Fruit fly (Drosophila melanogaster) whole organism, embryonic: Measurements from ENCODE around the gene CG33631.
A peak's percentile ranks its signal among the peaks of the same experiment; 100 is the strongest.

Experiments used
- Atf6 ChIP-seq: fragments of 200-800 bp; sonication (Bioruptor generic); IDR thresholded peaks from 2 replicates; pipeline ENCODE4 v1.3.6; 2022; ENCODE audit warnings: missing biosample characterization, missing genetic modification characterization
- BEAF-32 ChIP-seq: fragments of 200-800 bp; sonication (Bioruptor generic); optimal IDR thresholded peaks from 3 replicates; lab custom pipeline; 2017; ENCODE audit warnings: missing biosample characterization, missing genetic modification characterization, mild to moderate bottlenecking, moderate library complexity, missing genetic modification reagents
- CG10366 ChIP-seq: fragments of 200-800 bp; sonication (Bioruptor generic); IDR thresholded peaks from 2 replicates; pipeline ENCODE4 v1.3.6; 2022; ENCODE audit warnings: missing biosample characterization, missing genetic modification characterization
- CG12071 ChIP-seq: fragments of 200-800 bp; sonication (Bioruptor generic); optimal IDR thresholded peaks from 3 replicates; lab custom pipeline; 2018; ENCODE audit warnings: missing biosample characterization, mild to moderate bottlenecking, missing genetic modification characterization
- CG13123 ChIP-seq: fragments of 200-800 bp; sonication (Bioruptor generic); optimal IDR thresholded peaks from 2 replicates; lab custom pipeline; 2016; ENCODE audit warnings: missing biosample characterization, missing genetic modification characterization
- CG13424 ChIP-seq: fragments of 200-800 bp; sonication (Bioruptor generic); optimal IDR thresholded peaks from 2 replicates; lab custom pipeline; 2019; ENCODE audit warnings: missing biosample characterization, mild to moderate bottlenecking, missing genetic modification characterization, moderate library complexity
- CG13894 ChIP-seq: fragments of 200-800 bp; sonication (Bioruptor generic); optimal IDR thresholded peaks from 3 replicates; lab custom pipeline; 2018; ENCODE audit warnings: missing biosample characterization, mild to moderate bottlenecking, missing genetic modification characterization, moderate library complexity
- CG15601 ChIP-seq: fragments of 200-800 bp; sonication (Bioruptor generic); optimal IDR thresholded peaks from 3 replicates; lab custom pipeline; 2019; ENCODE audit warnings: missing biosample characterization, mild to moderate bottlenecking, missing genetic modification characterization, moderate library complexity
- CG2120 ChIP-seq: fragments of 200-800 bp; sonication (Bioruptor generic); optimal IDR thresholded peaks from 3 replicates; lab custom pipeline; 2016; ENCODE audit warnings: missing biosample characterization, missing genetic modification characterization
- CG3065 ChIP-seq: fragments of 200-800 bp; sonication (Bioruptor generic); optimal IDR thresholded peaks from 2 replicates; lab custom pipeline; 2016; ENCODE audit warnings: missing biosample characterization, missing genetic modification characterization
- CG33213 ChIP-seq: fragments of 200-800 bp; sonication (Bioruptor generic); optimal IDR thresholded peaks from 3 replicates; lab custom pipeline; 2016; ENCODE audit warnings: missing biosample characterization, missing genetic modification characterization
- CG3995 ChIP-seq: fragments of 200-800 bp; sonication (Bioruptor generic); optimal IDR thresholded peaks from 3 replicates; lab custom pipeline; 2016; ENCODE audit warnings: missing biosample characterization, missing genetic modification characterization
- CG4820 ChIP-seq: fragments of 200-800 bp; sonication (Bioruptor generic); optimal IDR thresholded peaks from 3 replicates; lab custom pipeline; 2016; ENCODE audit warnings: missing biosample characterization, missing genetic modification characterization
- CG5180 ChIP-seq: fragments of 200-800 bp; sonication (Bioruptor generic); optimal IDR thresholded peaks from 3 replicates; lab custom pipeline; 2017; ENCODE audit warnings: missing biosample characterization, missing genetic modification characterization, mild to moderate bottlenecking, moderate library complexity, missing genetic modification reagents
- CG7271 ChIP-seq: fragments of 200-800 bp; sonication (Bioruptor generic); optimal IDR thresholded peaks from 2 replicates; lab custom pipeline; 2018; ENCODE audit warnings: missing biosample characterization, mild to moderate bottlenecking, missing genetic modification characterization, moderate library complexity
- CG7963 ChIP-seq: fragments of 200-800 bp; sonication (Bioruptor generic); IDR thresholded peaks from 3 replicates; pipeline ENCODE4 v1.3.6; 2022; ENCODE audit warnings: missing biosample characterization, missing genetic modification characterization; ENCODE audit not compliant: partially characterized antibody
- CG7987 ChIP-seq: fragments of 200-800 bp; sonication (Bioruptor generic); optimal IDR thresholded peaks from 2 replicates; lab custom pipeline; 2018; ENCODE audit warnings: missing biosample characterization, mild to moderate bottlenecking, missing genetic modification characterization, moderate library complexity
- CG9437 ChIP-seq: fragments of 200-800 bp; sonication (Bioruptor generic); optimal IDR thresholded peaks from 2 replicates; lab custom pipeline; 2018; ENCODE audit warnings: missing biosample characterization, mild to moderate bottlenecking, missing genetic modification characterization
- Dbx ChIP-seq: fragments of 200-800 bp; sonication (Bioruptor generic); IDR thresholded peaks from 3 replicates; pipeline ENCODE4 v1.3.6; 2022; ENCODE audit warnings: missing biosample characterization, missing genetic modification characterization
- Dip3 ChIP-seq: fragments of 200-800 bp; sonication (Bioruptor generic); optimal IDR thresholded peaks from 3 replicates; lab custom pipeline; 2016; ENCODE audit warnings: missing biosample characterization, missing genetic modification characterization
- Drgx ChIP-seq: fragments of 200-800 bp; sonication (Bioruptor generic); IDR thresholded peaks from 2 replicates; pipeline ENCODE4 v1.3.6; 2022; ENCODE audit warnings: missing biosample characterization, missing genetic modification characterization
- HLH54F ChIP-seq: fragments of 200-800 bp; sonication (Bioruptor generic); optimal IDR thresholded peaks from 3 replicates; lab custom pipeline; 2016; ENCODE audit warnings: missing biosample characterization, missing genetic modification characterization
- Ptx1 ChIP-seq: fragments of 200-800 bp; sonication (Bioruptor generic); IDR thresholded peaks from 2 replicates; pipeline ENCODE4 v1.3.6; 2022; ENCODE audit warnings: missing biosample characterization, missing genetic modification characterization
- Six4 ChIP-seq: fragments of 200-800 bp; sonication (Bioruptor generic); optimal IDR thresholded peaks from 2 replicates; lab custom pipeline; 2016; ENCODE audit warnings: missing biosample characterization, missing genetic modification characterization
- Stat92E ChIP-seq, 3 experiments: fragments of >200 bp in 2 of 3; fragments of 200-800 bp in 1 of 3; sonication (Bioruptor generic) in 1 of 3; optimal IDR thresholded peaks; 2 replicates each; lab custom pipeline; 2017 to 2019; ENCODE audit warnings: missing biosample characterization in 3 of 3, missing genetic modification characterization in 3 of 3, mild to moderate bottlenecking in 1 of 3, moderate library complexity in 1 of 3
- Tbp ChIP-seq: fragments of >200 bp; optimal IDR thresholded peaks from 2 replicates; lab custom pipeline; 2018; ENCODE audit warnings: missing biosample characterization, missing genetic modification characterization
- al ChIP-seq: fragments of 200-800 bp; sonication (Bioruptor generic); IDR thresholded peaks from 2 replicates; pipeline ENCODE4 v1.3.6; 2022; ENCODE audit warnings: missing biosample characterization, missing genetic modification characterization
- ase ChIP-seq: fragments of 200-800 bp; sonication (Bioruptor generic); IDR thresholded peaks from 3 replicates; pipeline ENCODE4 v1.3.6; 2022; ENCODE audit warnings: missing biosample characterization, missing genetic modification characterization
- bbx ChIP-seq: fragments of 200-800 bp; sonication (Bioruptor generic); IDR thresholded peaks from 2 replicates; pipeline ENCODE4 v1.3.6; 2022; ENCODE audit warnings: missing biosample characterization, missing genetic modification characterization; ENCODE audit not compliant: partially characterized antibody
- bsh ChIP-seq, 2 experiments: fragments of 200-800 bp; sonication (Bioruptor generic); optimal IDR thresholded peaks; 2 replicates each; lab custom pipeline; 2017 to 2018; ENCODE audit warnings: mild to moderate bottlenecking in 2 of 2, missing biosample characterization in 2 of 2, missing genetic modification characterization in 2 of 2, moderate library complexity in 1 of 2
- da ChIP-seq: fragments of 200-800 bp; sonication (Bioruptor generic); optimal IDR thresholded peaks from 2 replicates; lab custom pipeline; 2016; ENCODE audit warnings: missing biosample characterization, missing genetic modification characterization
- dmrt11E ChIP-seq: fragments of 200-800 bp; sonication (Bioruptor generic); optimal IDR thresholded peaks from 3 replicates; lab custom pipeline; 2018; ENCODE audit warnings: missing biosample characterization, mild to moderate bottlenecking, missing genetic modification characterization, moderate library complexity
- fd102C ChIP-seq: fragments of 200-800 bp; sonication (Bioruptor generic); optimal IDR thresholded peaks from 2 replicates; lab custom pipeline; 2018; ENCODE audit warnings: missing biosample characterization, mild to moderate bottlenecking, missing genetic modification characterization, moderate library complexity
- h ChIP-seq: fragments of >200 bp; optimal IDR thresholded peaks from 2 replicates; lab custom pipeline; 2017
- her ChIP-seq: fragments of 200-800 bp; sonication (Bioruptor generic); optimal IDR thresholded peaks from 2 replicates; lab custom pipeline; 2016; ENCODE audit warnings: missing biosample characterization, missing genetic modification characterization
- inv ChIP-seq: fragments of 200-800 bp; sonication (Bioruptor generic); IDR thresholded peaks from 2 replicates; pipeline ENCODE4 v1.3.6; 2022; ENCODE audit warnings: missing biosample characterization, missing genetic modification characterization; ENCODE audit not compliant: partially characterized antibody
- jing ChIP-seq: fragments of 200-800 bp; sonication (Bioruptor generic); optimal IDR thresholded peaks from 2 replicates; lab custom pipeline; 2018; ENCODE audit warnings: missing biosample characterization, mild to moderate bottlenecking, missing genetic modification characterization
- kah ChIP-seq: fragments of 200-800 bp; sonication (Bioruptor generic); optimal IDR thresholded peaks from 2 replicates; lab custom pipeline; 2018; ENCODE audit warnings: missing biosample characterization, mild to moderate bottlenecking, missing genetic modification characterization
- lab ChIP-seq: fragments of 200-800 bp; sonication (Bioruptor generic); optimal IDR thresholded peaks from 3 replicates; lab custom pipeline; 2017; ENCODE audit warnings: missing biosample characterization, missing genetic modification characterization, mild to moderate bottlenecking, moderate library complexity, missing genetic modification reagents
- nmo ChIP-seq: fragments of 200-800 bp; sonication (Bioruptor generic); optimal IDR thresholded peaks from 2 replicates; lab custom pipeline; 2018; ENCODE audit warnings: missing biosample characterization, mild to moderate bottlenecking, missing genetic modification characterization, moderate library complexity
- nom ChIP-seq: fragments of 200-800 bp; sonication (Bioruptor generic); optimal IDR thresholded peaks from 2 replicates; lab custom pipeline; 2017; ENCODE audit warnings: missing biosample characterization, missing genetic modification characterization, mild to moderate bottlenecking, moderate library complexity, missing genetic modification reagents
- pfk ChIP-seq: fragments of 200-800 bp; sonication (Bioruptor generic); optimal IDR thresholded peaks from 2 replicates; lab custom pipeline; 2018; ENCODE audit warnings: missing biosample characterization, mild to moderate bottlenecking, missing genetic modification characterization, moderate library complexity
- pita ChIP-seq: fragments of 200-800 bp; sonication (Bioruptor generic); optimal IDR thresholded peaks from 2 replicates; lab custom pipeline; 2017; ENCODE audit warnings: missing biosample characterization, mild to moderate bottlenecking, missing genetic modification characterization
- rib ChIP-seq: fragments of 200-800 bp; sonication (Bioruptor generic); IDR thresholded peaks from 2 replicates; pipeline ENCODE4 v1.3.6; 2022; ENCODE audit warnings: missing biosample characterization, missing genetic modification characterization
- seq ChIP-seq: fragments of 200-800 bp; sonication (Bioruptor generic); IDR thresholded peaks from 2 replicates; pipeline ENCODE4 v1.3.6; 2022; ENCODE audit warnings: missing biosample characterization, missing genetic modification characterization
- sob ChIP-seq: fragments of 200-800 bp; sonication (Bioruptor generic); IDR thresholded peaks from 2 replicates; pipeline ENCODE4 v1.3.6; 2022; ENCODE audit warnings: missing biosample characterization, missing genetic modification characterization
- stc ChIP-seq: fragments of 200-800 bp; sonication (Bioruptor generic); IDR thresholded peaks from 2 replicates; pipeline ENCODE4 v1.3.6; 2022; ENCODE audit warnings: missing biosample characterization, missing genetic modification characterization
- tap ChIP-seq: fragments of 200-800 bp; optimal IDR thresholded peaks from 3 replicates; lab custom pipeline; 2019; ENCODE audit warnings: missing biosample characterization, mild to moderate bottlenecking, missing genetic modification characterization, moderate library complexity
- wek ChIP-seq: fragments of 200-800 bp; sonication (Bioruptor generic); optimal IDR thresholded peaks from 3 replicates; lab custom pipeline; 2018; ENCODE audit warnings: missing biosample characterization, mild to moderate bottlenecking, missing genetic modification characterization, moderate library complexity

The CG33631 gene

DNA sequence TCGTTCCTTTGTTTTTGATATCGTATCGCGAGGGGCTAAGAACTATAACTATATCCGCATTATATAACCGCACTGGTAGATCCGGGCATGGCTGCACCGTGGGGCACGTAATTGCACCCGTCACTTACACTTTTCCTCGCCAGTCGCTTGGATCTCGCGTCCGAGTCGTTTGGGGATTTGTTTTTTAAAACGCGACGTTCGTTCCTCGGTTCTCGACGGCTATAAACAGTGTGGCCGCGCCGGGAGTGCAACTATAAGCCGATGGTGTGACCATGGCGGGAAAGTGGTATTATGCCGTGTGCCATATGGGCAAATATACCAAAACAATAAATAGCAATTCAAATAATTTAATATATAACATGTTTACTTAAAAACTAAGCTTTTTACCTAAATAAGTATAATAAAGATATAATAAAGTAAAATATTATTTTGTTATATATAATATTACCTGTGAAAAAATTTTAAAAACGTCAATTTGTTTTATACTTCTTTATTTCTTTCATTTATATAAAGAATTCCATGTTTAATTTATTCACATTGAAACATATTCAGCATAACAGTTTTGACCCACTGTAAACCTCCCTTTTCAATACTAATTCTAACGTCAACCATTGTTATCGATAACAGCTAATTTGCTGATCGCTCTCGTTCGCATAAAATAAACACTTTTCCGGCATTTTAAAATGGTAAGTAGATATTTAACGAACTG is 21.0 kb upstream of the CG33631 start, which contains the start of the genes Mical and CG3909 (continued):
- no peak for TF ChIP-seq Tbp (GFP tag; lab: Kevin White, UChicago)
- peak; percentile 32 for TF ChIP-seq CG5180
- peak; percentile 91 for TF ChIP-seq nmo (GFP tag; lab: Kevin White, UChicago)
- TF ChIP-seq CG13123 (GFP tag; lab: Kevin White, UChicago) = peak; percentile 75
- TF ChIP-seq CG9437 (GFP tag; lab: Kevin White, UChicago) = peak; percentile 77
- TF ChIP-seq CG3995 (GFP tag; lab: Kevin White, UChicago) = no peak
- peak; percentile 85 for TF ChIP-seq tap (tag; lab: Kevin White, UChicago)
- peak; percentile 93 for TF ChIP-seq Ptx1
- TF ChIP-seq CG33213 (GFP tag; lab: Kevin White, UChicago) = peak; percentile 22
- TF ChIP-seq ase (GFP tag; lab: Robert Waterston, UW) = peak; percentile 83; the same call in 2 of the 3 replicates
- TF ChIP-seq inv = peak; percentile 32
- no peak for TF ChIP-seq kah (GFP tag; lab: Kevin White, UChicago)
- no peak for TF ChIP-seq jing (GFP tag; lab: Kevin White, UChicago)
- TF ChIP-seq her = no peak
- TF ChIP-seq Dip3 (GFP tag; lab: Kevin White, UChicago) = no peak
- TF ChIP-seq bsh (GFP tag; optimal IDR thresholded peaks at IDR 0.05; lab: Kevin White, UChicago) = peak in 1 of 2 experiments; percentile 83
- peak; percentile 84 for TF ChIP-seq Six4
- no peak for TF ChIP-seq pfk (GFP tag; lab: Kevin White, UChicago)
- TF ChIP-seq nom (GFP tag; lab: Kevin White, UChicago) = peak; percentile 49
- TF ChIP-seq CG15601 (tag; lab: Kevin White, UChicago) = peak; percentile 85
- peak; percentile 28 for TF ChIP-seq BEAF-32 (GFP tag; lab: Kevin White, UChicago)
- TF ChIP-seq fd102C = no peak
- no peak; the same call in 2 of the 3 replicates for TF ChIP-seq CG7963 (GFP tag; lab: Robert Waterston, UW)
- peak; percentile 85 for TF ChIP-seq dmrt11E (tag; lab: Kevin White, UChicago)
- peak; percentile 93 for TF ChIP-seq Dbx
- peak; percentile 64 for TF ChIP-seq CG4820 (GFP tag; lab: Kevin White, UChicago)
- TF ChIP-seq CG7271 (tag; lab: Kevin White, UChicago) = peak; percentile 9
- peak; percentile 87 for TF ChIP-seq CG13894
- peak; percentile 84 for TF ChIP-seq lab (GFP tag; lab: Kevin White, UChicago)
- TF ChIP-seq stc (GFP tag; lab: Robert Waterston, UW) = peak; percentile 92
- peak; percentile 76 for TF ChIP-seq Atf6 (GFP tag; lab: Robert Waterston, UW)
- no peak for TF ChIP-seq pita
- TF ChIP-seq bbx (GFP tag; lab: Robert Waterston, UW) = peak; percentile 50; the same call in 1 of the 2 replicates
- no peak for TF ChIP-seq h (lab: Kevin White, UChicago)
- no peak for TF ChIP-seq CG7987 (GFP tag; lab: Kevin White, UChicago)
- no peak for TF ChIP-seq wek (GFP tag; lab: Kevin White, UChicago)
- TF ChIP-seq CG12071 (GFP tag; lab: Kevin White, UChicago) = no peak
- TF ChIP-seq CG13424 (tag; lab: Kevin White, UChicago) = peak; percentile 90
- TF ChIP-seq CG2120 (GFP tag; lab: Kevin White, UChicago) = peak; percentile 83
- TF ChIP-seq sob (GFP tag; lab: Robert Waterston, UW) = peak; percentile 88
- TF ChIP-seq seq (GFP tag; lab: Robert Waterston, UW) = peak; percentile 83
- peak in 1 of 3 experiments; percentile 40 for TF ChIP-seq Stat92E (GFP tag; optimal IDR thresholded peaks at IDR 0.05; lab: Kevin White, UChicago)
- TF ChIP-seq da = no peak
- peak; percentile 80 for TF ChIP-seq Drgx (GFP tag; lab: Robert Waterston, UW)
- peak; percentile 35 for TF ChIP-seq HLH54F
- TF ChIP-seq CG10366 = peak; percentile 83
- peak; percentile 89 for TF ChIP-seq al (GFP tag; lab: Robert Waterston, UW)
- peak; percentile 38 for TF ChIP-seq CG3065
- peak; percentile 57; the same call in 1 of the 2 replicates for TF ChIP-seq rib (GFP tag; lab: Robert Waterston, UW)
